Fruit fly (Drosophila melanogaster) S2 (cell line): ENCODE results near the gene CG13840.

Experiments used
- CG8478 ChIP-seq: fragments of >200 bp; optimal IDR thresholded peaks from 2 replicates; lab custom pipeline; 2018
- CTCF ChIP-seq, 2 experiments: fragments of >200 bp; optimal IDR thresholded peaks; 2 replicates each; lab custom pipeline; 2018

DNA sequence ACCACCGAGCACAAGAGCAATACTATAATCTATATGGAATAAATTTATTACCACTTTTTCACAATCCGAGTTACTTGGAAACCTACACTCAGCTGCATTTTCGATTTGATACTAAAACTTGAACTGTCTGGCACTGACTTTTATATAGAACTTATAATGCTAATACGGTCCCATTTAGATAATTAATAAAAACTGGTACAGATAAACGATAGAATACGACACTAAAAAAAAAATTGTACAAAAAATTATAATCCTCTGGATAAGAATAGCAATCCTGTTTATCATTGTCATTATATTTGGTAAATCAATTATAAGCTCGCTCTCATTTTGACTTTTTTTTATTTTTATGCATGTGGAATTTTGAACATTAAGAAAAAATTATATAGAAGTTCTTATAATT, 45.8 kb downstream of the CG13840 start, which contains the start of gene CG43093:
- TF ChIP-seq CTCF (optimal IDR thresholded peaks at IDR 0.05; lab: Kevin White, UChicago) (no peak), CG8478 (lab: Kevin White, UChicago) (no peak)
